Worm (Caenorhabditis elegans) whole organism, L1 larva: ENCODE measurements around the gene C34D10.5.

Source experiments
- C04F5.9 ChIP-seq: sonication (generic microtip); optimal IDR thresholded peaks from 2 replicates; lab custom pipeline; 2016; ENCODE audit warnings: missing genetic modification characterization, missing compliant biosample characterization
- C16A3.4 ChIP-seq: fragments of 150-350 bp; optimal IDR thresholded peaks from 2 replicates; lab custom pipeline; 2014; ENCODE audit warnings: missing biosample characterization, missing genetic modification characterization
- C34B4.2 ChIP-seq: sonication (generic microtip); optimal IDR thresholded peaks from 2 replicates; lab custom pipeline; 2017; ENCODE audit warnings: mild to moderate bottlenecking, missing genetic modification characterization, missing compliant biosample characterization
- F16B12.6 ChIP-seq: fragments of 150-350 bp; optimal IDR thresholded peaks from 2 replicates; lab custom pipeline; 2014; ENCODE audit warnings: missing biosample characterization, missing genetic modification characterization
- aha-1 ChIP-seq: fragments of 150-350 bp; optimal IDR thresholded peaks from 2 replicates; lab custom pipeline; 2014; ENCODE audit warnings: missing biosample characterization, missing genetic modification characterization
- aly-2 ChIP-seq: fragments of 150-350 bp; optimal IDR thresholded peaks from 2 replicates; lab custom pipeline; 2014; ENCODE audit warnings: missing biosample characterization, missing genetic modification characterization
- ceh-63 ChIP-seq: fragments of 200-800 bp; sonication (Bioruptor generic); optimal IDR thresholded peaks from 2 replicates; lab custom pipeline; 2018; ENCODE audit warnings: mild to moderate bottlenecking, missing genetic modification characterization, missing compliant biosample characterization
- ceh-8 ChIP-seq: fragments of 200-800 bp; sonication (Bioruptor generic); optimal IDR thresholded peaks from 2 replicates; lab custom pipeline; 2018; ENCODE audit warnings: mild to moderate bottlenecking, missing genetic modification characterization, moderate library complexity, missing compliant biosample characterization
- ceh-82 ChIP-seq, 3 experiments: fragments of 150-350 bp in 1 of 3; sonication (generic microtip) in 2 of 3; optimal IDR thresholded peaks; 2 replicates each; lab custom pipeline; 2014 to 2017; ENCODE audit warnings: missing biosample characterization in 3 of 3, missing genetic modification characterization in 3 of 3
- ceh-88 ChIP-seq: fragments of 200-800 bp; sonication (Bioruptor generic); IDR thresholded peaks from 2 replicates; pipeline ENCODE4 v1.3.6; 2022; ENCODE audit warnings: missing genetic modification characterization, missing compliant biosample characterization
- ceh-90 ChIP-seq: sonication (generic microtip); optimal IDR thresholded peaks from 2 replicates; lab custom pipeline; 2016; ENCODE audit warnings: missing genetic modification characterization, missing compliant biosample characterization
- ces-1 ChIP-seq: fragments of 150-350 bp; optimal IDR thresholded peaks from 2 replicates; lab custom pipeline; 2014; ENCODE audit warnings: missing biosample characterization, missing genetic modification reagents, missing genetic modification characterization
- dpl-1 ChIP-seq, 3 experiments: fragments of 150-350 bp in 2 of 3; sonication (generic microtip) in 1 of 3; optimal IDR thresholded peaks; 2 replicates each; lab custom pipeline; 2014 to 2017; ENCODE audit warnings: missing biosample characterization in 3 of 3, missing genetic modification characterization in 3 of 3, missing genetic modification reagents in 3 of 3
- efl-1 ChIP-seq, 4 experiments: fragments of 150-350 bp; optimal IDR thresholded peaks in 3 of 4; peaks in 1 of 4; 1 replicate in 1 of 4; 2 replicates in 3 of 4; lab custom pipeline; 2014; ENCODE audit warnings: missing biosample characterization in 2 of 4, missing genetic modification characterization in 2 of 4, missing genetic modification reagents in 2 of 4
- egl-27 ChIP-seq, 2 experiments: fragments of 150-350 bp in 1 of 2; sonication (generic microtip); optimal IDR thresholded peaks; 3 replicates each; lab custom pipeline; 2017 to 2018; ENCODE audit warnings: missing biosample characterization in 2 of 2, missing genetic modification characterization in 2 of 2, missing genetic modification reagents in 2 of 2
- elt-2 ChIP-seq: sonication (generic microtip); optimal IDR thresholded peaks from 2 replicates; lab custom pipeline; 2016; ENCODE audit warnings: missing genetic modification characterization, mild to moderate bottlenecking, inconsistent platforms, missing compliant biosample characterization, missing genetic modification reagents
- fkh-10 ChIP-seq: sonication (generic microtip); optimal IDR thresholded peaks from 2 replicates; lab custom pipeline; 2017; ENCODE audit warnings: missing biosample characterization, missing genetic modification reagents, missing genetic modification characterization
- fkh-4 ChIP-seq: sonication (generic microtip); optimal IDR thresholded peaks from 2 replicates; lab custom pipeline; 2016; ENCODE audit warnings: missing compliant biosample characterization, missing genetic modification characterization, borderline replicate concordance
- fkh-8 ChIP-seq: sonication (generic microtip); optimal IDR thresholded peaks from 2 replicates; lab custom pipeline; 2016; ENCODE audit warnings: mild to moderate bottlenecking, missing genetic modification characterization, missing compliant biosample characterization
- fos-1 ChIP-seq: fragments of 150-350 bp; optimal IDR thresholded peaks from 2 replicates; lab custom pipeline; 2014; ENCODE audit warnings: missing biosample characterization, missing genetic modification characterization
- hlh-17 ChIP-seq: fragments of 200-800 bp; sonication (Bioruptor generic); optimal IDR thresholded peaks from 2 replicates; lab custom pipeline; 2018; ENCODE audit warnings: missing genetic modification characterization, mild to moderate bottlenecking, missing compliant biosample characterization, moderate library complexity, borderline replicate concordance
- hlh-4 ChIP-seq: sonication (generic microtip); optimal IDR thresholded peaks from 2 replicates; lab custom pipeline; 2016; ENCODE audit warnings: mild to moderate bottlenecking, missing genetic modification characterization, missing compliant biosample characterization
- irx-1 ChIP-seq: sonication (generic microtip); optimal IDR thresholded peaks from 2 replicates; lab custom pipeline; 2016; ENCODE audit warnings: missing genetic modification characterization, missing compliant biosample characterization
- lir-3 ChIP-seq: sonication (generic microtip); optimal IDR thresholded peaks from 2 replicates; lab custom pipeline; 2016; ENCODE audit warnings: mild to moderate bottlenecking, missing genetic modification characterization, moderate library complexity, missing compliant biosample characterization; ENCODE audit not compliant: poor library complexity
- lsy-2 ChIP-seq, 2 experiments: fragments of 150-350 bp; optimal IDR thresholded peaks; 2 replicates each; lab custom pipeline; 2014; ENCODE audit warnings: missing biosample characterization in 2 of 2, missing genetic modification characterization in 2 of 2
- mab-9 ChIP-seq: fragments of 200-800 bp; sonication (Bioruptor generic); IDR thresholded peaks from 2 replicates; pipeline ENCODE4 v1.3.6; 2022; ENCODE audit warnings: missing genetic modification reagents, missing genetic modification characterization, missing compliant biosample characterization
- mdl-1 ChIP-seq, 2 experiments: fragments of 150-350 bp; optimal IDR thresholded peaks; 2 replicates each; lab custom pipeline; 2014 to 2017; ENCODE audit warnings: missing biosample characterization in 2 of 2, missing genetic modification characterization in 2 of 2, inconsistent platforms in 1 of 2
- mef-2 ChIP-seq: fragments of 150-350 bp; optimal IDR thresholded peaks from 2 replicates; lab custom pipeline; 2014; ENCODE audit warnings: missing biosample characterization, missing genetic modification characterization
- mep-1 ChIP-seq: fragments of 150-350 bp; optimal IDR thresholded peaks from 2 replicates; lab custom pipeline; 2014; ENCODE audit warnings: missing biosample characterization, missing genetic modification characterization
- nhr-19 ChIP-seq: fragments of 200-800 bp; sonication (Bioruptor generic); conservative IDR thresholded peaks from 2 replicates; pipeline ENCODE4 v1.3.6; 2022; ENCODE audit warnings: missing genetic modification characterization, missing compliant biosample characterization
- nhr-20 ChIP-seq: sonication (generic microtip); optimal IDR thresholded peaks from 2 replicates; lab custom pipeline; 2016; ENCODE audit warnings: mild to moderate bottlenecking, missing genetic modification characterization, missing compliant biosample characterization
- nhr-237 ChIP-seq: fragments of 150-350 bp; optimal IDR thresholded peaks from 2 replicates; lab custom pipeline; 2014; ENCODE audit warnings: missing biosample characterization, missing genetic modification characterization
- nhr-28 ChIP-seq: fragments of 150-350 bp; optimal IDR thresholded peaks from 2 replicates; lab custom pipeline; 2014; ENCODE audit warnings: missing biosample characterization, missing genetic modification characterization
- nhr-47 ChIP-seq: sonication (generic microtip); optimal IDR thresholded peaks from 2 replicates; lab custom pipeline; 2016; ENCODE audit warnings: mild to moderate bottlenecking, missing genetic modification characterization, moderate library complexity, missing compliant biosample characterization
- nhr-71 ChIP-seq: sonication (generic microtip); optimal IDR thresholded peaks from 2 replicates; lab custom pipeline; 2016; ENCODE audit warnings: mild to moderate bottlenecking, missing genetic modification characterization, moderate library complexity, missing compliant biosample characterization
- nhr-76 ChIP-seq: sonication (generic microtip); optimal IDR thresholded peaks from 2 replicates; lab custom pipeline; 2017; ENCODE audit warnings: missing biosample characterization, missing genetic modification characterization
- nhr-77 ChIP-seq: fragments of 150-350 bp; optimal IDR thresholded peaks from 2 replicates; lab custom pipeline; 2014; ENCODE audit warnings: missing biosample characterization, missing genetic modification characterization
- nhr-85 ChIP-seq: sonication (generic microtip); peaks from one replicate; lab custom pipeline; 2016; ENCODE audit warnings: missing genetic modification characterization, inconsistent platforms, missing compliant biosample characterization
- pqm-1 ChIP-seq: sonication (generic microtip); optimal IDR thresholded peaks from 3 replicates; lab custom pipeline; 2017; ENCODE audit warnings: missing biosample characterization, missing genetic modification characterization
- rnt-1 ChIP-seq: sonication (generic microtip); optimal IDR thresholded peaks from 2 replicates; lab custom pipeline; 2016; ENCODE audit warnings: mild to moderate bottlenecking, missing genetic modification characterization, moderate library complexity, missing compliant biosample characterization
- sptf-1 ChIP-seq: fragments of 150-350 bp; optimal IDR thresholded peaks from 2 replicates; lab custom pipeline; 2014; ENCODE audit warnings: missing biosample characterization, missing genetic modification characterization
- sup-37 ChIP-seq: fragments of 200-800 bp; sonication (Bioruptor generic); optimal IDR thresholded peaks from 2 replicates; lab custom pipeline; 2018; ENCODE audit warnings: mild to moderate bottlenecking, missing genetic modification characterization, missing compliant biosample characterization
- swsn-7 ChIP-seq: sonication (generic microtip); optimal IDR thresholded peaks from 2 replicates; lab custom pipeline; 2016; ENCODE audit warnings: missing genetic modification characterization, missing compliant biosample characterization
- tbx-2 ChIP-seq: sonication (generic microtip); optimal IDR thresholded peaks from 2 replicates; lab custom pipeline; 2016; ENCODE audit warnings: missing genetic modification characterization, missing compliant biosample characterization
- tlp-1 ChIP-seq: fragments of 150-350 bp; optimal IDR thresholded peaks from 2 replicates; lab custom pipeline; 2014; ENCODE audit warnings: missing biosample characterization, missing genetic modification characterization
- unc-130 ChIP-seq: fragments of 150-350 bp; optimal IDR thresholded peaks from 2 replicates; lab custom pipeline; 2017; ENCODE audit warnings: missing biosample characterization, missing genetic modification characterization, inconsistent platforms
- unc-62 ChIP-seq: fragments of 150-350 bp; optimal IDR thresholded peaks from 2 replicates; lab custom pipeline; 2014; ENCODE audit warnings: missing biosample characterization, missing genetic modification reagents, missing genetic modification characterization
- unc-98 ChIP-seq: fragments of 200-800 bp; sonication (Bioruptor generic); IDR thresholded peaks from 2 replicates; pipeline ENCODE4 v1.3.6; 2022; ENCODE audit warnings: missing genetic modification characterization, missing compliant biosample characterization
- vab-15 ChIP-seq: sonication (generic microtip); optimal IDR thresholded peaks from 2 replicates; lab custom pipeline; 2017; ENCODE audit warnings: missing genotype, mild to moderate bottlenecking, missing genetic modification characterization, missing compliant biosample characterization
- zag-1 ChIP-seq: fragments of 150-350 bp; optimal IDR thresholded peaks from 2 replicates; lab custom pipeline; 2014; ENCODE audit warnings: missing biosample characterization, missing genetic modification characterization
- ztf-4 ChIP-seq: fragments of 150-350 bp; optimal IDR thresholded peaks from 2 replicates; lab custom pipeline; 2014; ENCODE audit warnings: missing biosample characterization, missing genetic modification characterization

Gene C34D10.5

DNA sequence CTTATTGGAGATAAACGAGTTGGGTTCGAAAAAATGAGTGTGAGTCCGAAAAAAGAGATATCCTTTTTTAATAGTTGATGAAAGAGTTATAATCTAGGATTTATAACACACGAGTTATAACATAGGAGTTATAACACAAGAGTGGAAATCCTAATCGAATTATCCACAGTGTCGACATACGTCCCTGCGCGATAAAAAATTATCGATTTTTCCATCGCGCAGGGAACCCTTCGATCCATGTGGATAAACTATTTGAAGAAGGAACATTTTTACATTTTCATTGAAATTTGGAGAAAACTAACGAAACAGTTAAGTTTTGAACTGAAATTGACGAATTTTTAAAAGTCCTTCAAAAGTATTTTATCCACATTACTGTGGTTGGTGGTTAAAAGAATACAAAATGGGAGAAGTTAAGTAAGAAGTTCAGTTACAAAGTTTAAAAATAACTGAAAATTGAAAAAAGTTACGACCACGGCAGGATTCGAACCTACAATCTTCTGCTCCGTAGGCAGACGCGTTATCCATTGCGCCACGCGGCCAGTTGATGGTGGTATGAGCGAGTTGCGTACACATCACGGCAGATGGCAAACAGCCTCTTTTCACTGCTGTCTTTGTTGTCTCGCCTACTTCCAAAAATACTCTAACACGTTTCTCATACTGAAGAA, 18.5 kb downstream of the C34D10.5 start (continued):
- TF ChIP-seq aly-2 (peak; percentile 99), rnt-1 (tag; lab: Kevin White, UChicago) (peak; percentile 97), hlh-17 (GFP tag; lab: Kevin White, UChicago) (no peak), nhr-19 (GFP tag; lab: Robert Waterston, UW) (peak; percentile 98), aha-1 (tag; lab: Kevin White, UChicago) (peak; percentile 34), unc-62 (GFP tag; lab: Kevin White, UChicago) (peak; percentile 28), nhr-76 (tag; lab: Kevin White, UChicago) (peak; percentile 78), fkh-10 (peak; percentile 99), ceh-8 (GFP tag; lab: Kevin White, UChicago) (peak; percentile 99), hlh-4 (peak; percentile 44), nhr-47 (tag; lab: Kevin White, UChicago) (peak; percentile 100), mep-1 (tag; lab: Kevin White, UChicago) (peak; percentile 100), tbx-2 (tag; lab: Kevin White, UChicago) (peak; percentile 99), C34B4.2 (tag; lab: Kevin White, UChicago) (no peak), F16B12.6 (tag; lab: Kevin White, UChicago) (peak; percentile 50), efl-1 (optimal IDR thresholded peaks at IDR 0.05; lab: Kevin White, UChicago) (peak; percentile 85 to 89), efl-1 (GFP tag; optimal IDR thresholded peaks at IDR 0.05 in 1 of 2; lab: Kevin White, UChicago) (peak; percentile 73 to 97), mab-9 (GFP tag; lab: Robert Waterston, UW) (peak; percentile 97), nhr-20 (tag; lab: Kevin White, UChicago) (peak; percentile 99), dpl-1 (GFP tag; optimal IDR thresholded peaks at IDR 0.05; lab: Kevin White, UChicago) (peak; percentile 31 to 60 (median 53)), mef-2 (tag; lab: Kevin White, UChicago) (peak; percentile 88), unc-98 (GFP tag; lab: Robert Waterston, UW) (peak; percentile 84), C16A3.4 (tag; lab: Kevin White, UChicago) (peak; percentile 99), ceh-63 (GFP tag; lab: Kevin White, UChicago) (peak; percentile 98), nhr-77 (tag; lab: Kevin White, UChicago) (peak; percentile 97), nhr-85 (tag; lab: Kevin White, UChicago) (peak; percentile 99), elt-2 (tag; lab: Kevin White, UChicago) (peak; percentile 96), tlp-1 (tag; lab: Kevin White, UChicago) (peak; percentile 7), ztf-4 (tag; lab: Kevin White, UChicago) (peak; percentile 99), unc-130 (peak; percentile 71), swsn-7 (tag; lab: Kevin White, UChicago) (peak; percentile 99), lir-3 (tag; lab: Kevin White, UChicago) (peak; percentile 92), mdl-1 (tag; optimal IDR thresholded peaks at IDR 0.05; lab: Kevin White, UChicago) (peak; percentile 42 to 86), nhr-237 (tag; lab: Kevin White, UChicago) (peak; percentile 96), sptf-1 (tag; lab: Kevin White, UChicago) (no peak), fkh-8 (tag; lab: Kevin White, UChicago) (peak; percentile 96), zag-1 (peak; percentile 86), vab-15 (tag; lab: Kevin White, UChicago) (peak; percentile 65), ceh-88 (GFP tag; lab: Robert Waterston, UW) (peak; percentile 98), pqm-1 (tag; lab: Kevin White, UChicago) (peak; percentile 69), nhr-71 (peak; percentile 99), ces-1 (GFP tag; lab: Kevin White, UChicago) (peak; percentile 27), ceh-82 (tag; optimal IDR thresholded peaks at IDR 0.05; lab: Kevin White, UChicago) (peak; percentile 98 to 99 (median 99)), egl-27 (tag; optimal IDR thresholded peaks at IDR 0.05; lab: Kevin White, UChicago) (peak; percentile 91 to 94), nhr-28 (tag; lab: Kevin White, UChicago) (peak; percentile 53), irx-1 (tag; lab: Kevin White, UChicago) (peak; percentile 99), fos-1 (tag; lab: Kevin White, UChicago) (peak; percentile 98), fkh-4 (tag; lab: Kevin White, UChicago) (peak; percentile 93), ceh-90 (peak; percentile 69), sup-37 (GFP tag; lab: Kevin White, UChicago) (peak; percentile 95), lsy-2 (tag; optimal IDR thresholded peaks at IDR 0.05; lab: Kevin White, UChicago) (peak; percentile 95 to 96), C04F5.9 (tag; lab: Kevin White, UChicago) (peak; percentile 93)
